Worm (Caenorhabditis elegans) whole organism, late embryonic: ENCODE data around the gene Y77E11A.12.
A peak's percentile ranks its signal among the peaks of the same experiment; 100 is the strongest.

Source experiments
- ceh-34 ChIP-seq: sonication (generic microtip); optimal IDR thresholded peaks from 2 replicates; lab custom pipeline; 2016; ENCODE audit warnings: mild to moderate bottlenecking, missing genetic modification characterization, missing compliant biosample characterization
- fkh-10 ChIP-seq: fragments of 150-350 bp; optimal IDR thresholded peaks from 2 replicates; lab custom pipeline; 2014; ENCODE audit warnings: missing biosample characterization, missing genetic modification reagents, missing genetic modification characterization
- pha-4 ChIP-seq: fragments of 150-350 bp; optimal IDR thresholded peaks from 2 replicates; lab custom pipeline; 2018; ENCODE audit warnings: missing biosample characterization, missing genetic modification reagents, missing genetic modification characterization

- TF ChIP-seq pha-4 (tag; lab: Kevin White, UChicago) (no peak), ceh-34 (tag; lab: Kevin White, UChicago) (peak; percentile 81), fkh-10 (GFP tag; lab: Kevin White, UChicago) (no peak)
Measured at ce11 chrIV:1419795-1420509, 55.0 kb downstream of the Y77E11A.12 start, which contains the start of gene Y77E11A.7.
